Worm (Caenorhabditis elegans): Measurements from ENCODE around the gene sru-15.

The sru-15 gene

ce11 chrIV:17367294-17367693 lies 28.7 kb upstream of the sru-15 start, which contains the start of gene zipt-17:
zipt-17 (minus strand) TSS chrIV:17367394.
- no peak for TF ChIP-seq aptf-2 (GFP tag; conservative IDR thresholded peaks at IDR 0.05)
- no peak for TF ChIP-seq chd-7 (tag; optimal IDR thresholded peaks at IDR 0.05)
- no peak for TF ChIP-seq zfh-2 (GFP tag; conservative IDR thresholded peaks at IDR 0.05)
- TF ChIP-seq B0019.2 (GFP tag; conservative IDR thresholded peaks at IDR 0.05), result no peak
- TF ChIP-seq hlh-12 (tag; optimal IDR thresholded peaks at IDR 0.05), result no peak
- no peak for TF ChIP-seq fkh-3 (tag; optimal IDR thresholded peaks at IDR 0.05)
- TF ChIP-seq dox-1 (GFP tag; IDR thresholded peaks at IDR 0.05), result no peak
- no peak for TF ChIP-seq nfyb-1 (GFP tag; IDR thresholded peaks at IDR 0.05)
- TF ChIP-seq lir-1 (GFP tag; conservative IDR thresholded peaks at IDR 0.05), result no peak
- TF ChIP-seq akir-1 (GFP tag; optimal IDR thresholded peaks at IDR 0.05), result no peak
- no peak for TF ChIP-seq F23B12.7 (tag; optimal IDR thresholded peaks at IDR 0.05; ENCODE audit: insufficient read depth)
- no peak for TF ChIP-seq ztf-25 (GFP tag; IDR thresholded peaks at IDR 0.05)
- TF ChIP-seq F33H1.4 (GFP tag; IDR thresholded peaks at IDR 0.05), result no peak
- TF ChIP-seq let-607 (tag; optimal IDR thresholded peaks at IDR 0.05), result no peak
- no peak for TF ChIP-seq xnd-1 (tag; optimal IDR thresholded peaks at IDR 0.05)
- no peak for TF ChIP-seq aptf-3 (GFP tag; IDR thresholded peaks at IDR 0.05)
- TF ChIP-seq ceh-27 (GFP tag; optimal IDR thresholded peaks at IDR 0.05), result no peak
- no peak for TF ChIP-seq madf-6 (GFP tag; IDR thresholded peaks at IDR 0.05)

ce11 chrIV:17368292-17368691 lies 27.7 kb upstream of the sru-15 start, which contains the start of gene trh-1:
trh-1 (plus strand) TSS chrIV:17368592.
- no peak for TF ChIP-seq hmg-1.2 (GFP tag; IDR thresholded peaks at IDR 0.05)

ce11 chrIV:17371469-17371868 lies 24.5 kb upstream of the sru-15 start, which contains the start of gene C30H6.5:
C30H6.5 (plus strand) TSS chrIV:17371769.
- TF ChIP-seq madf-6 (GFP tag; IDR thresholded peaks at IDR 0.05) (no peak), ztf-18 (tag; optimal IDR thresholded peaks at IDR 0.05) (no peak), sea-2 (GFP tag; IDR thresholded peaks at IDR 0.05) (no peak)

ce11 chrIV:17376127-17376526 lies 19.9 kb upstream of the sru-15 start, which contains the start of gene haf-1:
haf-1 (plus strand) TSS chrIV:17376427.
- TF ChIP-seq hsf-1 (GFP tag; IDR thresholded peaks at IDR 0.05), result no peak
- TF ChIP-seq rcor-1 (GFP tag; IDR thresholded peaks at IDR 0.05), result no peak
- TF ChIP-seq lin-40 (tag; optimal IDR thresholded peaks at IDR 0.05), result no peak
- TF ChIP-seq egrh-3 (GFP tag; IDR thresholded peaks at IDR 0.05), result no peak
- TF ChIP-seq K11D2.4 (GFP tag; IDR thresholded peaks at IDR 0.05), result no peak
- TF ChIP-seq die-1 (tag; optimal IDR thresholded peaks at IDR 0.05), result no peak
- no peak for TF ChIP-seq B0019.2 (GFP tag; conservative IDR thresholded peaks at IDR 0.05)
- no peak for TF ChIP-seq attf-5 (GFP tag; optimal IDR thresholded peaks at IDR 0.05)
- no peak for TF ChIP-seq Y79H2A.3 (GFP tag; conservative IDR thresholded peaks at IDR 0.05)
- TF ChIP-seq hlh-12 (tag; optimal IDR thresholded peaks at IDR 0.05), result no peak
- no peak for TF ChIP-seq ccch-3 (GFP tag; optimal IDR thresholded peaks at IDR 0.05)

ce11 chrIV:17380061-17380680 lies 15.8 kb upstream of the sru-15 start, which contains the start of the genes C30H6.9 and dlat-2:
C30H6.9 (minus strand) TSS chrIV:17380170.
dlat-2 (plus strand) TSS chrIV:17380626.
- no peak for TF ChIP-seq lsy-27 (tag; optimal IDR thresholded peaks at IDR 0.05; ENCODE audit: borderline replicate concordance, insufficient read depth)
- TF ChIP-seq attf-6 (GFP tag; IDR thresholded peaks at IDR 0.05), result peak; percentile 65; the same call in 1 of the 2 replicates
- TF ChIP-seq snpc-4 (GFP tag; optimal IDR thresholded peaks at IDR 0.05), result peak; percentile 24
- TF ChIP-seq snpc-4 (tag; optimal IDR thresholded peaks at IDR 0.05), result peak in 3 of 4 experiments; percentile 72 to 84 (median 83)
- peak; percentile 62 for TF ChIP-seq madf-6 (GFP tag; IDR thresholded peaks at IDR 0.05)
- TF ChIP-seq F57A8.1 (GFP tag; optimal IDR thresholded peaks at IDR 0.05), result no peak
- no peak for TF ChIP-seq hmg-1.2 (GFP tag; IDR thresholded peaks at IDR 0.05)
- no peak for TF ChIP-seq nhr-120 (GFP tag; IDR thresholded peaks at IDR 0.05)
- TF ChIP-seq mcd-1 (GFP tag; IDR thresholded peaks at IDR 0.05), result peak; percentile 77
- peak; percentile 73 for TF ChIP-seq lsl-1 (GFP tag; optimal IDR thresholded peaks at IDR 0.05)
- TF ChIP-seq tbp1 (GFP tag; optimal IDR thresholded peaks at IDR 0.05), result peak; percentile 11
- TF ChIP-seq tbx-9 (tag; optimal IDR thresholded peaks at IDR 0.05; ENCODE audit: borderline replicate concordance), result no peak
- peak; percentile 38 for TF ChIP-seq xnd-1 (tag; optimal IDR thresholded peaks at IDR 0.05)
- TF ChIP-seq dox-1 (GFP tag; IDR thresholded peaks at IDR 0.05), result peak; percentile 44; the same call in 1 of the 2 replicates
- peak; percentile 80 for TF ChIP-seq F33H1.4 (GFP tag; IDR thresholded peaks at IDR 0.05)
- no peak for TF ChIP-seq nhr-90 (tag; optimal IDR thresholded peaks at IDR 0.05)

Data from whole organism, young adult.